Worm (Caenorhabditis elegans) whole organism, midembryonic: ENCODE data around the gene unc-2.

Experiments used
- T22C8.4 ChIP-seq: fragments of 200-800 bp; sonication (Bioruptor generic); IDR thresholded peaks from 2 replicates; pipeline ENCODE4 v1.3.6; 2022; ENCODE audit warnings: missing genetic modification characterization, missing compliant biosample characterization
- cog-1 ChIP-seq: sonication (generic microtip); optimal IDR thresholded peaks from 2 replicates; lab custom pipeline; 2016; ENCODE audit warnings: missing genetic modification characterization, missing compliant biosample characterization
- flt-1 ChIP-seq: fragments of 200-800 bp; sonication (Bioruptor generic); IDR thresholded peaks from 2 replicates; pipeline ENCODE4 v1.3.6; 2022; ENCODE audit warnings: missing genetic modification characterization, missing compliant biosample characterization

ce11 chrX:2698197-2698800 lies 65.0 kb downstream of the unc-2 start:
- TF ChIP-seq T22C8.4 (GFP tag; lab: Robert Waterston, UW) (no peak), cog-1 (tag; lab: Kevin White, UChicago) (no peak), flt-1 (GFP tag; lab: Robert Waterston, UW) (no peak)
